Fruit fly (Drosophila melanogaster) whole organism, pupa: ENCODE results near the gene CG8461.
A peak's percentile ranks its signal among the peaks of the same experiment; 100 is the strongest.

Experiments used
- CG10348 ChIP-seq: fragments of 200-800 bp; sonication (Bioruptor generic); IDR thresholded peaks from 2 replicates; pipeline ENCODE4 v1.3.6; 2022; ENCODE audit warnings: missing biosample characterization, missing genetic modification characterization
- CG12605 ChIP-seq: fragments of 200-800 bp; sonication (Bioruptor generic); IDR thresholded peaks from 2 replicates; pipeline ENCODE4 v1.3.6; 2022; ENCODE audit warnings: missing biosample characterization, missing genetic modification characterization
- CG13204 ChIP-seq: fragments of 200-800 bp; sonication (Bioruptor generic); optimal IDR thresholded peaks from 2 replicates; lab custom pipeline; 2018; ENCODE audit warnings: missing biosample characterization, mild to moderate bottlenecking, missing genetic modification characterization, moderate library complexity
- CG14655 ChIP-seq: fragments of 200-800 bp; sonication (Bioruptor generic); optimal IDR thresholded peaks from 3 replicates; lab custom pipeline; 2017; ENCODE audit warnings: mild to moderate bottlenecking, missing biosample characterization, missing genetic modification reagents, missing genetic modification characterization
- CG15710 ChIP-seq: fragments of 200-800 bp; sonication (Bioruptor generic); optimal IDR thresholded peaks from 2 replicates; lab custom pipeline; 2018; ENCODE audit warnings: missing biosample characterization, mild to moderate bottlenecking, missing genetic modification characterization, moderate library complexity
- CG17806 ChIP-seq: fragments of 200-800 bp; sonication (Bioruptor generic); optimal IDR thresholded peaks from 2 replicates; lab custom pipeline; 2018; ENCODE audit warnings: missing biosample characterization, mild to moderate bottlenecking, missing genetic modification characterization, moderate library complexity
- CG32121 ChIP-seq: fragments of 200-800 bp; sonication (Bioruptor generic); IDR thresholded peaks from 2 replicates; pipeline ENCODE4 v1.3.6; 2022; ENCODE audit warnings: missing biosample characterization, missing genetic modification characterization
- CG34367 ChIP-seq: fragments of 200-800 bp; sonication (Bioruptor generic); optimal IDR thresholded peaks from 2 replicates; lab custom pipeline; 2018; ENCODE audit warnings: missing biosample characterization, mild to moderate bottlenecking, missing genetic modification characterization
- CG4496 ChIP-seq: fragments of 200-800 bp; sonication (Bioruptor generic); IDR thresholded peaks from 3 replicates; pipeline ENCODE4 v1.3.6; 2022; ENCODE audit warnings: missing biosample characterization, missing genetic modification characterization
- CG8159 ChIP-seq: fragments of 200-800 bp; sonication (Bioruptor generic); optimal IDR thresholded peaks from 3 replicates; lab custom pipeline; 2018; ENCODE audit warnings: missing biosample characterization, mild to moderate bottlenecking, missing genetic modification characterization, moderate library complexity
- CG8301 ChIP-seq: fragments of 200-800 bp; sonication (Bioruptor generic); optimal IDR thresholded peaks from 2 replicates; lab custom pipeline; 2018; ENCODE audit warnings: missing biosample characterization, mild to moderate bottlenecking, missing genetic modification characterization
- CG9948 ChIP-seq: fragments of 200-800 bp; sonication (Bioruptor generic); optimal IDR thresholded peaks from 2 replicates; lab custom pipeline; 2018; ENCODE audit warnings: missing biosample characterization, mild to moderate bottlenecking, missing genetic modification characterization, moderate library complexity
- D1 ChIP-seq: fragments of 200-800 bp; sonication (Bioruptor generic); optimal IDR thresholded peaks from 2 replicates; lab custom pipeline; 2018; ENCODE audit warnings: missing biosample characterization, mild to moderate bottlenecking, missing genetic modification characterization, moderate library complexity
- EcR ChIP-seq: fragments of 200-800 bp; sonication (Bioruptor generic); optimal IDR thresholded peaks from 3 replicates; lab custom pipeline; 2019; ENCODE audit warnings: missing biosample characterization, missing genetic modification characterization, mild to moderate bottlenecking, moderate library complexity, missing genetic modification reagents
- Ets98B ChIP-seq: fragments of 200-800 bp; sonication (Bioruptor generic); IDR thresholded peaks from 2 replicates; pipeline ENCODE4 v1.3.6; 2022; ENCODE audit warnings: missing biosample characterization, missing genetic modification characterization
- Pif1A ChIP-seq: fragments of 200-800 bp; sonication (Bioruptor generic); optimal IDR thresholded peaks from 3 replicates; lab custom pipeline; 2016; ENCODE audit warnings: missing biosample characterization, missing genetic modification characterization
- Pif1B ChIP-seq: fragments of 200-800 bp; sonication (Bioruptor generic); optimal IDR thresholded peaks from 3 replicates; lab custom pipeline; 2016; ENCODE audit warnings: missing biosample characterization, missing genetic modification characterization
- Snoo ChIP-seq: fragments of 200-800 bp; sonication (Bioruptor generic); optimal IDR thresholded peaks from 3 replicates; lab custom pipeline; 2017; ENCODE audit warnings: missing biosample characterization, mild to moderate bottlenecking, missing genetic modification characterization, inconsistent platforms
- fd96Ca ChIP-seq: fragments of 200-800 bp; sonication (Bioruptor generic); IDR thresholded peaks from 3 replicates; pipeline ENCODE4 v1.3.6; 2022; ENCODE audit warnings: missing biosample characterization, missing genetic modification characterization
- gl ChIP-seq: fragments of 200-800 bp; sonication (Bioruptor generic); optimal IDR thresholded peaks from 2 replicates; lab custom pipeline; 2018; ENCODE audit warnings: missing biosample characterization, mild to moderate bottlenecking, missing genetic modification characterization
- rn ChIP-seq: fragments of 200-800 bp; sonication (Bioruptor generic); IDR thresholded peaks from 2 replicates; pipeline ENCODE4 v1.3.6; 2022; ENCODE audit warnings: missing biosample characterization, missing genetic modification characterization

CG8461 gene

dm6 chr3R:14513420-14513819 is at the start of gene CG8461:
Gene CG8461 (minus strand): TSS chr3R:14513637.
- TF ChIP-seq CG8301 (tag; lab: Kevin White, UChicago) (no peak), EcR (GFP tag; lab: Kevin White, UChicago) (no peak), CG17806 (tag; lab: Kevin White, UChicago) (no peak), CG14655 (no peak), CG9948 (tag; lab: Kevin White, UChicago) (no peak), Ets98B (GFP tag; lab: Robert Waterston, UW) (no peak)

- TF ChIP-seq Snoo (no peak), CG12605 (no peak), CG34367 (tag; lab: Kevin White, UChicago) (no peak)
Measured at dm6 chr3R:14562040-14562439, 48.6 kb upstream of the CG8461 start, which contains the start of gene CG14851. Gene CG14851 (plus strand): TSS chr3R:14562340.

dm6 chr3R:14560635-14561034 is 47.2 kb upstream of the CG8461 start, which contains the start of gene Jig:
Gene Jig (plus strand): TSS chr3R:14560935.
- TF ChIP-seq Ets98B (GFP tag; lab: Robert Waterston, UW) = no peak
- no peak for TF ChIP-seq CG14655
- no peak for TF ChIP-seq CG8301 (tag; lab: Kevin White, UChicago)
- TF ChIP-seq CG12605 = no peak
- TF ChIP-seq CG8159 (tag; lab: Kevin White, UChicago) = no peak
- TF ChIP-seq D1 (tag; lab: Kevin White, UChicago) = no peak
- TF ChIP-seq Pif1A = no peak
- TF ChIP-seq EcR (GFP tag; lab: Kevin White, UChicago) = no peak
- no peak for TF ChIP-seq CG13204 (GFP tag; lab: Kevin White, UChicago)
- TF ChIP-seq CG17806 (tag; lab: Kevin White, UChicago) = no peak
- TF ChIP-seq CG15710 (tag; lab: Kevin White, UChicago) = no peak
- no peak for TF ChIP-seq Pif1B (GFP tag; lab: Kevin White, UChicago)
- TF ChIP-seq Snoo = no peak
- no peak for TF ChIP-seq rn (GFP tag; lab: Robert Waterston, UW)
- TF ChIP-seq gl (tag; lab: Kevin White, UChicago) = no peak
- no peak for TF ChIP-seq CG34367 (tag; lab: Kevin White, UChicago)
- TF ChIP-seq CG4496 = no peak

- no peak for TF ChIP-seq CG34367 (tag; lab: Kevin White, UChicago)
- no peak for TF ChIP-seq rn (GFP tag; lab: Robert Waterston, UW)
- TF ChIP-seq Pif1B (GFP tag; lab: Kevin White, UChicago) = no peak
- no peak for TF ChIP-seq CG32121
- no peak for TF ChIP-seq CG4496
- no peak for TF ChIP-seq Pif1A
- no peak for TF ChIP-seq CG14655
- TF ChIP-seq CG9948 (tag; lab: Kevin White, UChicago) = no peak
- no peak for TF ChIP-seq fd96Ca (GFP tag; lab: Robert Waterston, UW)
- no peak for TF ChIP-seq Ets98B (GFP tag; lab: Robert Waterston, UW)
- TF ChIP-seq Snoo = no peak
- TF ChIP-seq gl (tag; lab: Kevin White, UChicago) = no peak
- no peak for TF ChIP-seq CG17806 (tag; lab: Kevin White, UChicago)
- TF ChIP-seq EcR (GFP tag; lab: Kevin White, UChicago) = no peak
- no peak for TF ChIP-seq CG10348 (GFP tag; lab: Robert Waterston, UW)
- TF ChIP-seq D1 (tag; lab: Kevin White, UChicago) = no peak
- no peak for TF ChIP-seq CG12605
- no peak for TF ChIP-seq CG13204 (GFP tag; lab: Kevin White, UChicago)
- TF ChIP-seq CG8159 (tag; lab: Kevin White, UChicago) = no peak
- TF ChIP-seq CG8301 (tag; lab: Kevin White, UChicago) = no peak
- TF ChIP-seq, all 21 proteins: peak for 0
Measured at dm6 chr3R:14559954-14560353, 46.5 kb upstream of the CG8461 start, which contains the start of gene CG14854. Gene CG14854 (minus strand): TSS chr3R:14560054.

- peak; percentile 67 for TF ChIP-seq CG9948 (tag; lab: Kevin White, UChicago)
- TF ChIP-seq Pif1A = peak; percentile 72
- TF ChIP-seq D1 (tag; lab: Kevin White, UChicago) = no peak
- TF ChIP-seq CG4496 = peak; percentile 78; the same call in 2 of the 3 replicates
- TF ChIP-seq CG12605 = 0 out of 2 replicates have a peak, but pooled peaks have one; percentile 30
- peak; percentile 22 for TF ChIP-seq CG34367 (tag; lab: Kevin White, UChicago)
- TF ChIP-seq CG15710 (tag; lab: Kevin White, UChicago) = peak; percentile 67
- TF ChIP-seq CG17806 (tag; lab: Kevin White, UChicago) = peak; percentile 59
- peak; percentile 83 for TF ChIP-seq CG32121
- peak; percentile 63 for TF ChIP-seq Snoo
- peak; percentile 64 for TF ChIP-seq fd96Ca (GFP tag; lab: Robert Waterston, UW)
- TF ChIP-seq rn (GFP tag; lab: Robert Waterston, UW) = peak; percentile 61
- no peak for TF ChIP-seq EcR (GFP tag; lab: Kevin White, UChicago)
- peak; percentile 51 for TF ChIP-seq CG10348 (GFP tag; lab: Robert Waterston, UW)
- no peak for TF ChIP-seq CG13204 (GFP tag; lab: Kevin White, UChicago)
- peak; percentile 82 for TF ChIP-seq CG8159 (tag; lab: Kevin White, UChicago)
- TF ChIP-seq Pif1B (GFP tag; lab: Kevin White, UChicago) = peak; percentile 46
- peak; percentile 82 for TF ChIP-seq CG8301 (tag; lab: Kevin White, UChicago)
- peak; percentile 83 for TF ChIP-seq CG14655
- peak; percentile 77 for TF ChIP-seq Ets98B (GFP tag; lab: Robert Waterston, UW)
- no peak for TF ChIP-seq gl (tag; lab: Kevin White, UChicago)
Measured at dm6 chr3R:14558383-14558883, 45.0 kb upstream of the CG8461 start.
